Fruit fly (Drosophila melanogaster) whole organism, embryonic: ENCODE results near the gene Tsp33B.

Experiments
- Abd-B ChIP-seq: fragments of 200-800 bp; sonication (Bioruptor generic); optimal IDR thresholded peaks from 2 replicates; lab custom pipeline; 2018; ENCODE audit warnings: missing biosample characterization, mild to moderate bottlenecking, missing genetic modification characterization, moderate library complexity
- Antp ChIP-seq: fragments of 200-800 bp; sonication (Bioruptor generic); optimal IDR thresholded peaks from 3 replicates; lab custom pipeline; 2016; ENCODE audit warnings: missing biosample characterization, missing genetic modification characterization
- Blimp-1 ChIP-seq: fragments of 200-800 bp; sonication (Bioruptor generic); optimal IDR thresholded peaks from 3 replicates; lab custom pipeline; 2018; ENCODE audit warnings: missing biosample characterization, missing genetic modification characterization, mild to moderate bottlenecking, moderate library complexity, missing genetic modification reagents
- CG11456 ChIP-seq: fragments of 200-800 bp; sonication (Bioruptor generic); IDR thresholded peaks from 3 replicates; pipeline ENCODE4 v1.3.6; 2022; ENCODE audit warnings: missing biosample characterization, missing genetic modification characterization
- CG11696 ChIP-seq: fragments of 200-800 bp; sonication (Bioruptor generic); IDR thresholded peaks from 2 replicates; pipeline ENCODE4 v1.3.6; 2022; ENCODE audit warnings: missing biosample characterization, missing genetic modification characterization
- CG12236 ChIP-seq: fragments of 200-800 bp; sonication (Bioruptor generic); optimal IDR thresholded peaks from 2 replicates; lab custom pipeline; 2016; ENCODE audit warnings: missing biosample characterization, missing genetic modification characterization
- CG12299 ChIP-seq: fragments of 200-800 bp; sonication (Bioruptor generic); optimal IDR thresholded peaks from 2 replicates; lab custom pipeline; 2018; ENCODE audit warnings: missing biosample characterization, mild to moderate bottlenecking, missing genetic modification characterization
- CG12391 ChIP-seq: fragments of 200-800 bp; sonication (Bioruptor generic); optimal IDR thresholded peaks from 3 replicates; lab custom pipeline; 2018; ENCODE audit warnings: missing biosample characterization, mild to moderate bottlenecking, missing genetic modification characterization, moderate library complexity
- CG13775 ChIP-seq: fragments of 200-800 bp; sonication (Bioruptor generic); optimal IDR thresholded peaks from 3 replicates; lab custom pipeline; 2017; ENCODE audit warnings: missing biosample characterization, mild to moderate bottlenecking, missing genetic modification characterization
- CG13894 ChIP-seq: fragments of 200-800 bp; sonication (Bioruptor generic); optimal IDR thresholded peaks from 3 replicates; lab custom pipeline; 2018; ENCODE audit warnings: missing biosample characterization, mild to moderate bottlenecking, missing genetic modification characterization, moderate library complexity
- CG14050 ChIP-seq: fragments of 200-800 bp; sonication (Bioruptor generic); IDR thresholded peaks from 3 replicates; pipeline ENCODE4 v1.3.6; 2022; ENCODE audit warnings: missing biosample characterization, missing genetic modification characterization
- CG15073 ChIP-seq: fragments of 200-800 bp; sonication (Bioruptor generic); optimal IDR thresholded peaks from 2 replicates; lab custom pipeline; 2016; ENCODE audit warnings: missing biosample characterization, missing genetic modification characterization
- CG17186 ChIP-seq: fragments of 200-800 bp; sonication (Bioruptor generic); optimal IDR thresholded peaks from 3 replicates; lab custom pipeline; 2017; ENCODE audit warnings: missing biosample characterization, missing genetic modification reagents, missing genetic modification characterization
- CG17359 ChIP-seq: fragments of 200-800 bp; sonication (Bioruptor generic); optimal IDR thresholded peaks from 3 replicates; lab custom pipeline; 2018; ENCODE audit warnings: missing biosample characterization, mild to moderate bottlenecking, missing genetic modification characterization, moderate library complexity
- CG17912 ChIP-seq: fragments of 200-800 bp; sonication (Bioruptor generic); optimal IDR thresholded peaks from 2 replicates; lab custom pipeline; 2018; ENCODE audit warnings: missing biosample characterization, mild to moderate bottlenecking, missing genetic modification characterization
- CG18476 ChIP-seq: fragments of 200-800 bp; sonication (Bioruptor generic); optimal IDR thresholded peaks from 2 replicates; lab custom pipeline; 2016; ENCODE audit warnings: missing biosample characterization, mild to moderate bottlenecking, missing genetic modification characterization
- CG18619 ChIP-seq: fragments of 200-800 bp; sonication (Bioruptor generic); optimal IDR thresholded peaks from 3 replicates; lab custom pipeline; 2017; ENCODE audit warnings: missing biosample characterization, mild to moderate bottlenecking, missing genetic modification characterization
- CG32772 ChIP-seq: fragments of 200-800 bp; sonication (Bioruptor generic); IDR thresholded peaks from 2 replicates; pipeline ENCODE4 v1.3.6; 2022; ENCODE audit warnings: missing biosample characterization, missing genetic modification characterization
- CG33557 ChIP-seq: fragments of 200-800 bp; sonication (Bioruptor generic); optimal IDR thresholded peaks from 2 replicates; lab custom pipeline; 2019; ENCODE audit warnings: missing biosample characterization, mild to moderate bottlenecking, missing genetic modification characterization, moderate library complexity
- CG7987 ChIP-seq: fragments of 200-800 bp; sonication (Bioruptor generic); optimal IDR thresholded peaks from 2 replicates; lab custom pipeline; 2018; ENCODE audit warnings: missing biosample characterization, mild to moderate bottlenecking, missing genetic modification characterization, moderate library complexity
- CG8281 ChIP-seq: fragments of 200-800 bp; sonication (Bioruptor generic); optimal IDR thresholded peaks from 2 replicates; lab custom pipeline; 2018; ENCODE audit warnings: missing biosample characterization, mild to moderate bottlenecking, missing genetic modification characterization, moderate library complexity
- Camta ChIP-seq: fragments of 200-800 bp; sonication (Bioruptor generic); optimal IDR thresholded peaks from 2 replicates; lab custom pipeline; 2016; ENCODE audit warnings: missing biosample characterization, missing genetic modification characterization
- CoRest ChIP-seq: fragments of 200-800 bp; sonication (Bioruptor generic); optimal IDR thresholded peaks from 3 replicates; lab custom pipeline; 2018; ENCODE audit warnings: missing biosample characterization, mild to moderate bottlenecking, missing genetic modification characterization, moderate library complexity
- D19A ChIP-seq: fragments of 200-800 bp; optimal IDR thresholded peaks from 3 replicates; lab custom pipeline; 2019; ENCODE audit warnings: missing biosample characterization, mild to moderate bottlenecking, missing genetic modification characterization, moderate library complexity
- E2f2 ChIP-seq: fragments of 200-800 bp; sonication (Bioruptor generic); IDR thresholded peaks from 2 replicates; pipeline ENCODE4 v1.3.6; 2022; ENCODE audit warnings: missing biosample characterization, missing genetic modification characterization
- Eip74EF ChIP-seq, 2 experiments: fragments of 200-800 bp in 1 of 2; fragments of >200 bp in 1 of 2; sonication (Bioruptor generic) in 1 of 2; optimal IDR thresholded peaks; 2 replicates each; lab custom pipeline; 2017 to 2019; ENCODE audit warnings: missing biosample characterization in 2 of 2, missing genetic modification characterization in 2 of 2, mild to moderate bottlenecking in 1 of 2, moderate library complexity in 1 of 2
- Hmx ChIP-seq: fragments of 200-800 bp; sonication (Bioruptor generic); optimal IDR thresholded peaks from 2 replicates; lab custom pipeline; 2016; ENCODE audit warnings: missing biosample characterization, missing genetic modification characterization
- Hr51 ChIP-seq, 2 experiments: fragments of 200-800 bp; sonication (Bioruptor generic); optimal IDR thresholded peaks; 2 replicates in 1 of 2; 3 replicates in 1 of 2; lab custom pipeline; 2016 to 2018; ENCODE audit warnings: missing biosample characterization in 2 of 2, missing genetic modification characterization in 2 of 2, mild to moderate bottlenecking in 1 of 2, moderate library complexity in 1 of 2
- MESR4 ChIP-seq: fragments of 200-800 bp; sonication (Bioruptor generic); optimal IDR thresholded peaks from 2 replicates; lab custom pipeline; 2018; ENCODE audit warnings: missing biosample characterization, mild to moderate bottlenecking, missing genetic modification characterization, moderate library complexity
- Oaz ChIP-seq: fragments of 200-800 bp; sonication (Bioruptor generic); IDR thresholded peaks from 2 replicates; pipeline ENCODE4 v1.3.6; 2022; ENCODE audit warnings: missing biosample characterization, missing genetic modification characterization
- Optix ChIP-seq: fragments of 200-800 bp; sonication (Bioruptor generic); IDR thresholded peaks from 3 replicates; pipeline ENCODE4 v1.3.6; 2022; ENCODE audit warnings: missing biosample characterization, missing genetic modification characterization
- ap ChIP-seq: fragments of 200-800 bp; sonication (Bioruptor generic); IDR thresholded peaks from 2 replicates; pipeline ENCODE4 v1.3.6; 2022; ENCODE audit warnings: missing biosample characterization, missing genetic modification characterization
- ase ChIP-seq: fragments of 200-800 bp; sonication (Bioruptor generic); IDR thresholded peaks from 3 replicates; pipeline ENCODE4 v1.3.6; 2022; ENCODE audit warnings: missing biosample characterization, missing genetic modification characterization
- bab2 ChIP-seq: fragments of 200-800 bp; sonication (Bioruptor generic); optimal IDR thresholded peaks from 2 replicates; lab custom pipeline; 2016; ENCODE audit warnings: missing biosample characterization, missing genetic modification characterization
- bbx ChIP-seq: fragments of 200-800 bp; sonication (Bioruptor generic); IDR thresholded peaks from 2 replicates; pipeline ENCODE4 v1.3.6; 2022; ENCODE audit warnings: missing biosample characterization, missing genetic modification characterization; ENCODE audit not compliant: partially characterized antibody
- emc ChIP-seq: fragments of 200-800 bp; sonication (Bioruptor generic); optimal IDR thresholded peaks from 2 replicates; lab custom pipeline; 2016; ENCODE audit warnings: missing biosample characterization, missing genetic modification characterization
- fd64A ChIP-seq: fragments of 200-800 bp; sonication (Bioruptor generic); optimal IDR thresholded peaks from 3 replicates; lab custom pipeline; 2018; ENCODE audit warnings: missing biosample characterization, mild to moderate bottlenecking, missing genetic modification characterization
- hkb ChIP-seq, 2 experiments: fragments of 200-800 bp in 1 of 2; fragments of >200 bp in 1 of 2; sonication (Bioruptor generic) in 1 of 2; IDR thresholded peaks in 1 of 2; optimal IDR thresholded peaks in 1 of 2; 2 replicates each; pipeline versions ENCODE4 v1.3.6 to Lab custom; 2017 to 2022; ENCODE audit warnings: missing biosample characterization in 1 of 2, missing genetic modification characterization in 1 of 2
- ken ChIP-seq: fragments of 200-800 bp; sonication (Bioruptor generic); IDR thresholded peaks from 3 replicates; pipeline ENCODE4 v1.3.6; 2022; ENCODE audit warnings: missing biosample characterization, missing genetic modification characterization
- lab ChIP-seq: fragments of 200-800 bp; sonication (Bioruptor generic); optimal IDR thresholded peaks from 3 replicates; lab custom pipeline; 2017; ENCODE audit warnings: missing biosample characterization, missing genetic modification characterization, mild to moderate bottlenecking, moderate library complexity, missing genetic modification reagents
- pb ChIP-seq: fragments of 200-800 bp; sonication (Bioruptor generic); optimal IDR thresholded peaks from 3 replicates; lab custom pipeline; 2016; ENCODE audit warnings: missing biosample characterization, missing genetic modification characterization
- ro ChIP-seq: fragments of 200-800 bp; sonication (Bioruptor generic); IDR thresholded peaks from 2 replicates; pipeline ENCODE4 v1.3.6; 2022; ENCODE audit warnings: missing biosample characterization, missing genetic modification characterization
- sim ChIP-seq: fragments of 200-800 bp; sonication (Bioruptor generic); IDR thresholded peaks from 2 replicates; pipeline ENCODE4 v1.3.6; 2022; ENCODE audit warnings: missing biosample characterization, missing genetic modification characterization
- sima ChIP-seq: fragments of 200-800 bp; sonication (Bioruptor generic); optimal IDR thresholded peaks from 2 replicates; lab custom pipeline; 2016; ENCODE audit warnings: missing biosample characterization, missing genetic modification characterization
- sob ChIP-seq: fragments of 200-800 bp; sonication (Bioruptor generic); IDR thresholded peaks from 2 replicates; pipeline ENCODE4 v1.3.6; 2022; ENCODE audit warnings: missing biosample characterization, missing genetic modification characterization
- tll ChIP-seq, 2 experiments: fragments of 200-800 bp in 1 of 2; fragments of >200 bp in 1 of 2; sonication (Bioruptor generic) in 1 of 2; optimal IDR thresholded peaks; 2 replicates each; lab custom pipeline; 2017 to 2019; ENCODE audit warnings: missing biosample characterization in 2 of 2, missing genetic modification characterization in 2 of 2, mild to moderate bottlenecking in 1 of 2, moderate library complexity in 1 of 2
- trh ChIP-seq: fragments of 200-800 bp; sonication (Bioruptor generic); optimal IDR thresholded peaks from 2 replicates; lab custom pipeline; 2016; ENCODE audit warnings: missing biosample characterization, missing genetic modification characterization
- unc-4 ChIP-seq: fragments of 200-800 bp; sonication (Bioruptor generic); IDR thresholded peaks from 2 replicates; pipeline ENCODE4 v1.3.6; 2022; ENCODE audit warnings: missing biosample characterization, missing genetic modification characterization; ENCODE audit not compliant: partially characterized antibody
- vfl ChIP-seq: fragments of 200-800 bp; sonication (Bioruptor generic); optimal IDR thresholded peaks from 2 replicates; lab custom pipeline; 2016; ENCODE audit warnings: missing biosample characterization, missing genetic modification characterization

Gene Tsp33B

DNA sequence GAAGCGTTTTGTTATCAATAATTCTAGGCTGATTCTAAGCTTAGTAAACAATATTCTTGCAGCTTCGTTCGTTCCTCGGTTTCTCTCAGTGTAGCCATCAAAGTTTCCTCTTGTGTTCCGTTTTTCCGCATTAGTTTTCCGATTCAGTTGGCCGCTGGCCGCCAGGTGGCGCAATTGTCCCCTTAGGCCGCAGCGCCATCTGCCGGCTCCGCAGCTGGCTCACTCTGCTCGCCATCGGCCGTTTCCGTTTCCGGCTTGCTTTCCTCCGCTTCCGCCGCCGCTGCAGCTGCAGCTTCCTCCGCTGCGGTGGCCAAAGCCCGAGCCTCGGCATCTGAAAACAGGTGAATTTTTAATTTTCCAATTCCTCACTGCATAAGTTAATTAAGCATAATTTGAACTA, 24.2 kb upstream of the Tsp33B start:
- TF ChIP-seq unc-4 (GFP tag; lab: Robert Waterston, UW) (no peak), CG17359 (tag; lab: Kevin White, UChicago) (peak; percentile 94), tll (GFP tag; optimal IDR thresholded peaks at IDR 0.05; lab: Kevin White, UChicago) (peak in 1 of 2 experiments; percentile 59), CG15073 (GFP tag; lab: Kevin White, UChicago) (peak; percentile 74), CG18619 (GFP tag; lab: Kevin White, UChicago) (peak; percentile 96), Blimp-1 (GFP tag; lab: Kevin White, UChicago) (peak; percentile 84), CG7987 (GFP tag; lab: Kevin White, UChicago) (peak; percentile 97), CG11696 (GFP tag; lab: Robert Waterston, UW) (peak; percentile 85), CG12236 (peak; percentile 96), emc (peak; percentile 92), pb (peak; percentile 98), CG8281 (peak; percentile 84), MESR4 (GFP tag; lab: Kevin White, UChicago) (peak; percentile 52), ken (peak; percentile 93), ro (peak; percentile 75), CG18476 (GFP tag; lab: Kevin White, UChicago) (peak; percentile 84), trh (GFP tag; lab: Kevin White, UChicago) (peak; percentile 88), CG14050 (GFP tag; lab: Robert Waterston, UW) (peak; percentile 89), hkb (optimal IDR thresholded peaks at IDR 0.05; lab: Kevin White, UChicago) (no peak), hkb (GFP tag; IDR thresholded peaks at IDR 0.05; lab: Robert Waterston, UW) (peak; percentile 94), sima (peak; percentile 84), CG11456 (GFP tag; lab: Robert Waterston, UW) (peak; percentile 96), fd64A (peak; percentile 97), sim (peak; percentile 97), CG33557 (GFP tag; lab: Kevin White, UChicago) (peak; percentile 96), D19A (peak; percentile 77), bbx (GFP tag; lab: Robert Waterston, UW) (no peak), CG12391 (tag; lab: Kevin White, UChicago) (peak; percentile 83), lab (GFP tag; lab: Kevin White, UChicago) (peak; percentile 98), sob (GFP tag; lab: Robert Waterston, UW) (peak; percentile 88), Oaz (peak; percentile 79), CG12299 (peak; percentile 72), Camta (peak; percentile 97), Abd-B (peak; percentile 60), vfl (GFP tag; lab: Kevin White, UChicago) (peak; percentile 61), ap (GFP tag; lab: Robert Waterston, UW) (peak; percentile 91), CG13894 (tag; lab: Kevin White, UChicago) (peak; percentile 70), CoRest (tag; lab: Kevin White, UChicago) (peak; percentile 80), CG13775 (peak; percentile 95), CG32772 (GFP tag; lab: Robert Waterston, UW) (peak; percentile 87), Eip74EF (GFP tag; optimal IDR thresholded peaks at IDR 0.05; lab: Kevin White, UChicago) (peak in 1 of 2 experiments; percentile 78), Hr51 (GFP tag; optimal IDR thresholded peaks at IDR 0.05; lab: Kevin White, UChicago) (peak; percentile 55 to 84), Hmx (GFP tag; lab: Kevin White, UChicago) (no peak), E2f2 (GFP tag; lab: Robert Waterston, UW) (peak; percentile 62), CG17912 (GFP tag; lab: Kevin White, UChicago) (peak; percentile 95), Antp (GFP tag; lab: Kevin White, UChicago) (peak; percentile 93), CG17186 (GFP tag; lab: Kevin White, UChicago) (peak; percentile 94), ase (GFP tag; lab: Robert Waterston, UW) (peak; percentile 92), Optix (GFP tag; lab: Robert Waterston, UW) (peak; percentile 93), bab2 (peak; percentile 88)
